Fruit fly (Drosophila melanogaster) whole organism, embryonic: ENCODE measurements around the gene asl.

ENCODE experiments used
- Atf3 ChIP-seq: fragments of 200-800 bp; sonication (Bioruptor generic); optimal IDR thresholded peaks from 3 replicates; lab custom pipeline; 2016; ENCODE audit warnings: missing biosample characterization, missing genetic modification characterization
- Bgb ChIP-seq: fragments of 200-800 bp; sonication (Bioruptor generic); IDR thresholded peaks from 2 replicates; pipeline ENCODE4 v1.3.6; 2022; ENCODE audit warnings: missing biosample characterization, missing genetic modification characterization; ENCODE audit not compliant: partially characterized antibody
- CG12769 ChIP-seq: fragments of 200-800 bp; sonication (Bioruptor generic); optimal IDR thresholded peaks from 2 replicates; lab custom pipeline; 2019; ENCODE audit warnings: missing biosample characterization, mild to moderate bottlenecking, missing genetic modification characterization, moderate library complexity
- CG14710 ChIP-seq: fragments of 200-800 bp; sonication (Bioruptor generic); optimal IDR thresholded peaks from 3 replicates; lab custom pipeline; 2019; ENCODE audit warnings: missing biosample characterization, mild to moderate bottlenecking, missing genetic modification characterization, moderate library complexity
- CG15696 ChIP-seq: fragments of 200-800 bp; sonication (Bioruptor generic); optimal IDR thresholded peaks from 2 replicates; lab custom pipeline; 2019; ENCODE audit warnings: missing biosample characterization, mild to moderate bottlenecking, missing genetic modification characterization, moderate library complexity
- CG17186 ChIP-seq: fragments of 200-800 bp; sonication (Bioruptor generic); optimal IDR thresholded peaks from 3 replicates; lab custom pipeline; 2017; ENCODE audit warnings: missing biosample characterization, missing genetic modification reagents, missing genetic modification characterization
- CG17328 ChIP-seq: fragments of 200-800 bp; sonication (Bioruptor generic); IDR thresholded peaks from 2 replicates; pipeline ENCODE4 v1.3.6; 2022; ENCODE audit warnings: missing biosample characterization, missing genetic modification characterization
- CG2116 ChIP-seq: fragments of 200-800 bp; sonication (Bioruptor generic); optimal IDR thresholded peaks from 3 replicates; lab custom pipeline; 2018; ENCODE audit warnings: missing biosample characterization, mild to moderate bottlenecking, missing genetic modification characterization
- CG30020 ChIP-seq: fragments of 200-800 bp; optimal IDR thresholded peaks from 2 replicates; lab custom pipeline; 2019; ENCODE audit warnings: missing biosample characterization, mild to moderate bottlenecking, missing genetic modification characterization, moderate library complexity
- CG3065 ChIP-seq: fragments of 200-800 bp; sonication (Bioruptor generic); optimal IDR thresholded peaks from 2 replicates; lab custom pipeline; 2016; ENCODE audit warnings: missing biosample characterization, missing genetic modification characterization
- CG6765 ChIP-seq: fragments of 200-800 bp; sonication (Bioruptor generic); optimal IDR thresholded peaks from 3 replicates; lab custom pipeline; 2017; ENCODE audit warnings: missing biosample characterization, mild to moderate bottlenecking, missing genetic modification characterization
- CG6791 ChIP-seq: fragments of 200-800 bp; sonication (Bioruptor generic); IDR thresholded peaks from 3 replicates; pipeline ENCODE4 v1.3.6; 2022; ENCODE audit warnings: missing biosample characterization, missing genetic modification characterization; ENCODE audit not compliant: partially characterized antibody
- CG7786 ChIP-seq: fragments of 200-800 bp; sonication (Bioruptor generic); optimal IDR thresholded peaks from 2 replicates; lab custom pipeline; 2016; ENCODE audit warnings: missing biosample characterization, missing genetic modification characterization
- CG8290 ChIP-seq, 3 experiments: fragments of 200-800 bp; sonication (Bioruptor generic); optimal IDR thresholded peaks; 2 replicates each; lab custom pipeline; 2016 to 2019; ENCODE audit warnings: missing biosample characterization in 3 of 3, missing genetic modification characterization in 3 of 3, mild to moderate bottlenecking in 2 of 3, moderate library complexity in 1 of 3
- CG8478 ChIP-seq: fragments of >200 bp; optimal IDR thresholded peaks from 2 replicates; lab custom pipeline; 2018
- D ChIP-seq, 2 experiments: fragments of 200-800 bp in 1 of 2; fragments of >200 bp in 1 of 2; sonication (Bioruptor generic) in 1 of 2; optimal IDR thresholded peaks; 2 replicates in 1 of 2; 3 replicates in 1 of 2; lab custom pipeline; 2017; ENCODE audit warnings: mild to moderate bottlenecking in 1 of 2, missing biosample characterization in 1 of 2, missing genetic modification characterization in 1 of 2, missing genetic modification reagents in 1 of 2
- D19A ChIP-seq: fragments of 200-800 bp; optimal IDR thresholded peaks from 3 replicates; lab custom pipeline; 2019; ENCODE audit warnings: missing biosample characterization, mild to moderate bottlenecking, missing genetic modification characterization, moderate library complexity
- Dad ChIP-seq: fragments of 200-800 bp; sonication (Bioruptor generic); optimal IDR thresholded peaks from 3 replicates; lab custom pipeline; 2016; ENCODE audit warnings: missing biosample characterization, missing genetic modification characterization
- Deaf1 ChIP-seq: fragments of 200-800 bp; optimal IDR thresholded peaks from 3 replicates; lab custom pipeline; 2019; ENCODE audit warnings: missing biosample characterization, mild to moderate bottlenecking, missing genetic modification characterization, moderate library complexity
- Ets65A ChIP-seq: fragments of 200-800 bp; sonication (Bioruptor generic); peaks from one replicate; lab custom pipeline; 2016; ENCODE audit warnings: missing biosample characterization, missing genetic modification characterization
- Fer3 ChIP-seq: fragments of 200-800 bp; sonication (Bioruptor generic); optimal IDR thresholded peaks from 2 replicates; lab custom pipeline; 2018; ENCODE audit warnings: missing biosample characterization, mild to moderate bottlenecking, missing genetic modification characterization, moderate library complexity
- HmgZ ChIP-seq: fragments of 200-800 bp; sonication (Bioruptor generic); optimal IDR thresholded peaks from 2 replicates; lab custom pipeline; 2018; ENCODE audit warnings: missing biosample characterization, mild to moderate bottlenecking, missing genetic modification characterization
- Hsf ChIP-seq: fragments of 200-800 bp; sonication (Bioruptor generic); optimal IDR thresholded peaks from 3 replicates; lab custom pipeline; 2016; ENCODE audit warnings: missing biosample characterization, missing genetic modification characterization
- Mad ChIP-seq: fragments of 200-800 bp; sonication (Bioruptor generic); optimal IDR thresholded peaks from 2 replicates; lab custom pipeline; 2016; ENCODE audit warnings: missing biosample characterization, missing genetic modification characterization
- Mes4 ChIP-seq: fragments of 200-800 bp; sonication (Bioruptor generic); optimal IDR thresholded peaks from 2 replicates; lab custom pipeline; 2016; ENCODE audit warnings: missing biosample characterization, missing genetic modification characterization
- Spps ChIP-seq: fragments of 200-800 bp; sonication (Bioruptor generic); optimal IDR thresholded peaks from 2 replicates; lab custom pipeline; 2018; ENCODE audit warnings: missing biosample characterization, mild to moderate bottlenecking, missing genetic modification characterization
- bbx ChIP-seq: fragments of 200-800 bp; sonication (Bioruptor generic); IDR thresholded peaks from 2 replicates; pipeline ENCODE4 v1.3.6; 2022; ENCODE audit warnings: missing biosample characterization, missing genetic modification characterization; ENCODE audit not compliant: partially characterized antibody
- caup ChIP-seq: fragments of 200-800 bp; sonication (Bioruptor generic); optimal IDR thresholded peaks from 3 replicates; lab custom pipeline; 2017; ENCODE audit warnings: missing biosample characterization, mild to moderate bottlenecking, missing genetic modification characterization, moderate library complexity; ENCODE audit not compliant: severe bottlenecking
- fd3F ChIP-seq: fragments of 200-800 bp; sonication (Bioruptor generic); optimal IDR thresholded peaks from 2 replicates; lab custom pipeline; 2018; ENCODE audit warnings: missing biosample characterization, mild to moderate bottlenecking, missing genetic modification characterization, moderate library complexity
- inv ChIP-seq: fragments of 200-800 bp; sonication (Bioruptor generic); IDR thresholded peaks from 2 replicates; pipeline ENCODE4 v1.3.6; 2022; ENCODE audit warnings: missing biosample characterization, missing genetic modification characterization; ENCODE audit not compliant: partially characterized antibody
- knrl ChIP-seq: fragments of 200-800 bp; sonication (Bioruptor generic); IDR thresholded peaks from 3 replicates; pipeline ENCODE4 v1.3.6; 2022; ENCODE audit warnings: missing biosample characterization, missing genetic modification characterization; ENCODE audit not compliant: partially characterized antibody
- lilli ChIP-seq: fragments of 200-800 bp; sonication (Bioruptor generic); optimal IDR thresholded peaks from 3 replicates; lab custom pipeline; 2016; ENCODE audit warnings: missing biosample characterization, missing genetic modification characterization
- nau ChIP-seq: fragments of 200-800 bp; sonication (Bioruptor generic); optimal IDR thresholded peaks from 3 replicates; lab custom pipeline; 2017; ENCODE audit warnings: missing biosample characterization, mild to moderate bottlenecking, missing genetic modification characterization, missing genetic modification reagents
- pho ChIP-seq: fragments of 200-800 bp; sonication (Bioruptor generic); optimal IDR thresholded peaks from 2 replicates; lab custom pipeline; 2016; ENCODE audit warnings: missing biosample characterization, missing genetic modification characterization
- rib ChIP-seq: fragments of 200-800 bp; sonication (Bioruptor generic); IDR thresholded peaks from 2 replicates; pipeline ENCODE4 v1.3.6; 2022; ENCODE audit warnings: missing biosample characterization, missing genetic modification characterization
- tap ChIP-seq: fragments of 200-800 bp; optimal IDR thresholded peaks from 3 replicates; lab custom pipeline; 2019; ENCODE audit warnings: missing biosample characterization, mild to moderate bottlenecking, missing genetic modification characterization, moderate library complexity
- tll ChIP-seq, 2 experiments: fragments of 200-800 bp in 1 of 2; fragments of >200 bp in 1 of 2; sonication (Bioruptor generic) in 1 of 2; optimal IDR thresholded peaks; 2 replicates each; lab custom pipeline; 2017 to 2019; ENCODE audit warnings: missing biosample characterization in 2 of 2, missing genetic modification characterization in 2 of 2, mild to moderate bottlenecking in 1 of 2, moderate library complexity in 1 of 2
- wek ChIP-seq: fragments of 200-800 bp; sonication (Bioruptor generic); optimal IDR thresholded peaks from 3 replicates; lab custom pipeline; 2018; ENCODE audit warnings: missing biosample characterization, mild to moderate bottlenecking, missing genetic modification characterization, moderate library complexity
- z ChIP-seq: fragments of 200-800 bp; sonication (Bioruptor generic); IDR thresholded peaks from 3 replicates; pipeline ENCODE4 v1.3.6; 2022; ENCODE audit warnings: missing biosample characterization, missing genetic modification characterization
- zen ChIP-seq: fragments of 200-800 bp; sonication (Bioruptor generic); optimal IDR thresholded peaks from 3 replicates; lab custom pipeline; 2018; ENCODE audit warnings: missing biosample characterization, mild to moderate bottlenecking, missing genetic modification characterization, moderate library complexity
- zfh2 ChIP-seq: fragments of 200-800 bp; sonication (Bioruptor generic); optimal IDR thresholded peaks from 2 replicates; lab custom pipeline; 2016; ENCODE audit warnings: missing biosample characterization, missing genetic modification characterization

asl gene

dm6 chr3R:5591398-5591853 is 14.9 kb downstream of the asl start, which contains the start of the genes noi and Vha26 (continued):
- TF ChIP-seq CG3065 (GFP tag; lab: Kevin White, UChicago): no peak
- TF ChIP-seq zfh2: peak; percentile 59
- TF ChIP-seq zen (tag; lab: Kevin White, UChicago): peak; percentile 76
- no peak for TF ChIP-seq Dad (GFP tag; lab: Kevin White, UChicago)
- TF ChIP-seq Hsf: peak; percentile 38
- no peak for TF ChIP-seq D (optimal IDR thresholded peaks at IDR 0.05; lab: Kevin White, UChicago)
- TF ChIP-seq D (GFP tag; optimal IDR thresholded peaks at IDR 0.05; lab: Kevin White, UChicago): no peak
- peak; percentile 54 for TF ChIP-seq CG8290 (GFP tag; optimal IDR thresholded peaks at IDR 0.05; lab: Kevin White, UChicago)
- peak in 1 of 2 experiments; percentile 28 for TF ChIP-seq CG8290 (tag; optimal IDR thresholded peaks at IDR 0.05; lab: Kevin White, UChicago)
- TF ChIP-seq caup: peak; percentile 31
- TF ChIP-seq rib: no peak
- no peak for TF ChIP-seq CG8478 (lab: Kevin White, UChicago)
- TF ChIP-seq CG14710 (tag; lab: Kevin White, UChicago): peak; percentile 99
- no peak for TF ChIP-seq nau
- TF ChIP-seq z (GFP tag; lab: Robert Waterston, UW): no peak
- TF ChIP-seq CG7786 (GFP tag; lab: Kevin White, UChicago): no peak
- TF ChIP-seq Ets65A: peak; percentile 93
- TF ChIP-seq CG30020 (tag; lab: Kevin White, UChicago): peak; percentile 97
- no peak for TF ChIP-seq tap
- TF ChIP-seq Deaf1: peak; percentile 19
- peak; percentile 78 for TF ChIP-seq CG17186
- no peak for TF ChIP-seq CG17328
- no peak for TF ChIP-seq wek (GFP tag; lab: Kevin White, UChicago)
- TF ChIP-seq Spps (tag; lab: Kevin White, UChicago): peak; percentile 12
- TF ChIP-seq fd3F (GFP tag; lab: Kevin White, UChicago): peak; percentile 20
- TF ChIP-seq Mad (GFP tag; lab: Kevin White, UChicago): peak; percentile 13
- TF ChIP-seq bbx: peak; percentile 54
- peak; percentile 63 for TF ChIP-seq Bgb (GFP tag; lab: Robert Waterston, UW)
- peak; percentile 95 for TF ChIP-seq D19A
- peak; percentile 31 for TF ChIP-seq Mes4
- no peak for TF ChIP-seq Atf3 (GFP tag; lab: Kevin White, UChicago)
- no peak for TF ChIP-seq CG6765 (GFP tag; lab: Kevin White, UChicago)
- TF ChIP-seq CG15696 (tag; lab: Kevin White, UChicago): peak; percentile 56
- peak; percentile 55; the same call in 1 of the 3 replicates for TF ChIP-seq CG6791
- TF ChIP-seq inv (GFP tag; lab: Robert Waterston, UW): peak; percentile 53; the same call in 1 of the 2 replicates
- peak; percentile 74 for TF ChIP-seq knrl (GFP tag; lab: Robert Waterston, UW)
- TF ChIP-seq CG2116 (GFP tag; lab: Kevin White, UChicago): peak; percentile 76
- TF ChIP-seq tll (GFP tag; optimal IDR thresholded peaks at IDR 0.05; lab: Kevin White, UChicago): peak in 1 of 2 experiments; percentile 33
- TF ChIP-seq pho (GFP tag; lab: Kevin White, UChicago): peak; percentile 26
- TF ChIP-seq CG12769 (tag; lab: Kevin White, UChicago): no peak
- peak; percentile 19 for TF ChIP-seq Fer3
- TF ChIP-seq HmgZ: peak; percentile 87
- peak; percentile 54 for TF ChIP-seq lilli (GFP tag; lab: Kevin White, UChicago)
